Fruit fly (Drosophila melanogaster): ENCODE data around the gene Cpr30F.

Gene Cpr30F

DNA sequence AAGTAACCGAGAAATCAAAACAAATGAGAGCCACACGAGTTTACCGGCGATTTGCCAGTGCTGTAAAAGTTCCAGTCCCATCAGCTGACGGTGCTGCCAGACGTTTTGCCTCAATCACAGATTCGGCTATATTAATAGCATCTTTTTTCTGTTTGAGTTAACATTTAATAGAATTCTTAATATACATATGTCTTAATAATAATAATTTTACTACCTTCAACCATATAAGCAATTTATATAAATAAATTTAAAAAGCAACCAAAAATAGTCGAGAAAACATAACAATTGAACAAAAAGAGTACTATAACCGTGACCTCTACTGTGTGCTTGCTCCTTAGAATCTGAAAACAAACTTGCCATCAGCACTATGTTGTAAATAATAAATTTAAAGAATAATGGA, 21.2 kb upstream of the Cpr30F start, which contains the start of the genes CG13126 and CG4709 (continued):
- TF ChIP-seq CG7368 (GFP tag; optimal IDR thresholded peaks at IDR 0.05) (peak; percentile 88), dac (GFP tag; optimal IDR thresholded peaks at IDR 0.05) (peak; percentile 65), CG11294 (GFP tag; IDR thresholded peaks at IDR 0.05) (peak; percentile 82), net (GFP tag; optimal IDR thresholded peaks at IDR 0.05) (peak; percentile 92), achi (GFP tag; optimal IDR thresholded peaks at IDR 0.05) (peak; percentile 90), Gug (GFP tag; IDR thresholded peaks at IDR 0.05) (peak; percentile 92), CG11762 (GFP tag; optimal IDR thresholded peaks at IDR 0.05; ENCODE audit: insufficient read depth) (peak; percentile 86), CG1621 (tag; optimal IDR thresholded peaks at IDR 0.05) (peak; percentile 65), lz (GFP tag; optimal IDR thresholded peaks at IDR 0.05) (peak; percentile 74), CG31627 (GFP tag; optimal IDR thresholded peaks at IDR 0.05) (peak; percentile 65), CG11902 (GFP tag; optimal IDR thresholded peaks at IDR 0.05) (peak; percentile 75), salr (GFP tag; optimal IDR thresholded peaks at IDR 0.05) (peak; percentile 61 to 75), Eip78C (GFP tag) (peak; percentile 96), fd59A (GFP tag; optimal IDR thresholded peaks at IDR 0.05) (peak; percentile 59), cyc (GFP tag; optimal IDR thresholded peaks at IDR 0.05) (peak; percentile 86), fd85E (GFP tag; optimal IDR thresholded peaks at IDR 0.05) (peak; percentile 67), Lpt (GFP tag; optimal IDR thresholded peaks at IDR 0.05) (peak; percentile 82), Eip93F (GFP tag; optimal IDR thresholded peaks at IDR 0.05) (peak; percentile 65), pdm3 (GFP tag; optimal IDR thresholded peaks at IDR 0.05) (peak; percentile 83), dsx (GFP tag; optimal IDR thresholded peaks at IDR 0.05; ENCODE audit: poor library complexity, severe bottlenecking) (peak; percentile 96), Ets21C (GFP tag; optimal IDR thresholded peaks at IDR 0.05) (peak; percentile 64), Ets96B (tag; optimal IDR thresholded peaks at IDR 0.05) (peak; percentile 95), CG3032 (tag; optimal IDR thresholded peaks at IDR 0.05) (peak; percentile 96), CG8319 (GFP tag; optimal IDR thresholded peaks at IDR 0.05) (peak; percentile 86), svp (GFP tag) (peak; percentile 92), vri (GFP tag; optimal IDR thresholded peaks at IDR 0.05) (peak; percentile 87), CG8119 (GFP tag; IDR thresholded peaks at IDR 0.05) (peak; percentile 94), Eip75B (GFP tag; optimal IDR thresholded peaks at IDR 0.05) (peak; percentile 78)

DNA sequence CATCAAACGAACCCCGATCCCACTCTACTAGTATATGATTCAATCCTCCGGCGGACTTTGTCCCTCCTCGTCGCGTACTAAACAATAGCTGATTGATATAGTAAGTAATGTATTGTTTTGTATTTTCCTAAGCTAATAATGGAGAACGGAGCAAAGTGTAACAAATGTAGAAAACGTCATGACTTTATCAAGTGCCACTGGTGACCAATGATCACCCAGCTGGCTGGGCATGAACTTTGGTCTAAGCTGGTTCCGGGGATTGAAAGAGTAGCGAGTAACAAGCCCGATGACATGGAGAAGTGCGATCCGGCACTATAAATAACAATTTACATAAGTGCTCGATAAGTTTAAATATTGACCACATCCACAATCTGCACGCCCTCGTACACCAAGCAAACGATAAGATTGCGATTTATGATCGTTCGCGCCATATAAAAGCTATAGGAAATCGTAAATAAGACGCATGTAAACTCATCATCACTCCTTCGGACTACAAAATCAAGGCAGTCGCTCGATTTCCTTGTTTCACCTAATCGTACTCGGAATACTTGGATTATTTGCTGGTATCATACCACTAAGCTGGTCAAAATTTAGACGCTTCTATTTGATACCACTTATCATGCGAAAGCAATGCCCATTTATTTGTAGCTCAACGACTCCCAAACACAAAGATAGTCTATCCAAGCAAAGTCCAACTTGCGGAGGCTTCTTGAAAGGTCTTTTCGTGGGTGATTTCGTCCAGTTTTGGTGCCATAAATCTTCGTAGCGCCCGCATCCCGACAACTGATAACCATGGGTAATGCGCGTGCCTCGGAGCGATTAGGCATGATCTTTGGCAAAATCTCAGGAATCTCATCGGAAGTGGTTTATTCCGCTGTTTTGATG, 16.5 kb upstream of the Cpr30F start:
- TF ChIP-seq Hr38 (GFP tag; optimal IDR thresholded peaks at IDR 0.05) (no peak), Lpt (GFP tag; optimal IDR thresholded peaks at IDR 0.05) (no peak), Sox14 (GFP tag; optimal IDR thresholded peaks at IDR 0.05) (peak; percentile 3), Eip75B (GFP tag; optimal IDR thresholded peaks at IDR 0.05) (no peak), net (GFP tag; optimal IDR thresholded peaks at IDR 0.05) (peak; percentile 29), Gug (GFP tag; IDR thresholded peaks at IDR 0.05) (no peak), Ets21C (GFP tag; optimal IDR thresholded peaks at IDR 0.05) (no peak), Eip78C (GFP tag) (peak; percentile 34), CG6808 (GFP tag; optimal IDR thresholded peaks at IDR 0.05) (peak; percentile 16), dsx (GFP tag; optimal IDR thresholded peaks at IDR 0.05; ENCODE audit: poor library complexity, severe bottlenecking) (no peak), eg (GFP tag; IDR thresholded peaks at IDR 0.05) (peak; percentile 31; the same call in 1 of the 3 replicates), ss (GFP tag; optimal IDR thresholded peaks at IDR 0.05) (peak; percentile 46 to 49), svp (GFP tag) (peak; percentile 60), Sox102F (GFP tag; optimal IDR thresholded peaks at IDR 0.05) (no peak), pdm3 (GFP tag; optimal IDR thresholded peaks at IDR 0.05) (no peak), Sox15 (GFP tag; optimal IDR thresholded peaks at IDR 0.05) (no peak), OdsH (GFP tag; optimal IDR thresholded peaks at IDR 0.05) (no peak), achi (GFP tag; optimal IDR thresholded peaks at IDR 0.05) (no peak), fkh (GFP tag; optimal IDR thresholded peaks at IDR 0.05) (no peak), lz (GFP tag; optimal IDR thresholded peaks at IDR 0.05) (no peak), CG6854 (GFP tag; optimal IDR thresholded peaks at IDR 0.05) (peak; percentile 10), CG11902 (GFP tag; optimal IDR thresholded peaks at IDR 0.05) (no peak), CG16779 (tag; optimal IDR thresholded peaks at IDR 0.05) (peak; percentile 60), CG8319 (GFP tag; optimal IDR thresholded peaks at IDR 0.05) (no peak), CG32006 (GFP tag; optimal IDR thresholded peaks at IDR 0.05) (no peak), CG3919 (GFP tag; optimal IDR thresholded peaks at IDR 0.05) (peak; percentile 4), CG9139 (GFP tag; optimal IDR thresholded peaks at IDR 0.05) (peak; percentile 36), CG8632 (GFP tag; optimal IDR thresholded peaks at IDR 0.05) (no peak), CG11762 (GFP tag; optimal IDR thresholded peaks at IDR 0.05; ENCODE audit: insufficient read depth) (no peak), CG11294 (GFP tag; IDR thresholded peaks at IDR 0.05) (no peak), vri (GFP tag; optimal IDR thresholded peaks at IDR 0.05) (peak; percentile 79), dac (GFP tag; optimal IDR thresholded peaks at IDR 0.05) (no peak), CG34406 (GFP tag; optimal IDR thresholded peaks at IDR 0.05) (no peak), CG6276 (GFP tag; optimal IDR thresholded peaks at IDR 0.05) (peak; percentile 75), Hr4 (GFP tag; optimal IDR thresholded peaks at IDR 0.05) (no peak)

All from whole organism, prepupa.